Worm (Caenorhabditis elegans) whole organism, early embryonic: ENCODE data around the gene pals-27.

ENCODE experiments used
- B0310.2 ChIP-seq: sonication (generic microtip); optimal IDR thresholded peaks from 2 replicates; lab custom pipeline; 2016; ENCODE audit warnings: mild to moderate bottlenecking, missing genetic modification characterization, missing compliant biosample characterization
- ama-1 ChIP-seq: fragments of 150-350 bp; optimal IDR thresholded peaks from 2 replicates; lab custom pipeline; 2014
- ceh-36 ChIP-seq: sonication (generic microtip); optimal IDR thresholded peaks from 2 replicates; lab custom pipeline; 2016; ENCODE audit warnings: missing genetic modification characterization, inconsistent platforms, missing compliant biosample characterization
- ets-7 ChIP-seq: sonication (generic microtip); optimal IDR thresholded peaks from 2 replicates; lab custom pipeline; 2016; ENCODE audit warnings: missing genotype, missing genetic modification characterization, missing compliant biosample characterization
- flt-1 ChIP-seq: fragments of 200-800 bp; sonication (Bioruptor generic); IDR thresholded peaks from 2 replicates; pipeline ENCODE4 v1.3.6; 2022; ENCODE audit warnings: missing genetic modification characterization, missing compliant biosample characterization
- hmg-4 ChIP-seq: fragments of 200-800 bp; sonication (Bioruptor generic); optimal IDR thresholded peaks from 2 replicates; lab custom pipeline; 2018; ENCODE audit warnings: mild to moderate bottlenecking, missing genetic modification characterization, missing compliant biosample characterization
- hnd-1 ChIP-seq: sonication (generic microtip); optimal IDR thresholded peaks from 2 replicates; lab custom pipeline; 2016; ENCODE audit warnings: missing genetic modification characterization, missing compliant biosample characterization
- pes-1 ChIP-seq: fragments of 200-800 bp; sonication (Bioruptor generic); IDR thresholded peaks from 2 replicates; pipeline ENCODE4 v1.3.6; 2022; ENCODE audit warnings: missing genetic modification reagents, missing genetic modification characterization, missing compliant biosample characterization
- tbx-37 ChIP-seq: fragments of 200-800 bp; sonication (Bioruptor generic); conservative IDR thresholded peaks from 2 replicates; pipeline ENCODE4 v1.3.6; 2022; ENCODE audit warnings: missing genetic modification reagents, missing genetic modification characterization, missing compliant biosample characterization

ce11 chrIII:4356384-4356783 lies 25.1 kb upstream of the pals-27 start, which contains the start of gene mnp-1:
- TF ChIP-seq ceh-36 (tag; lab: Kevin White, UChicago) (no peak), ama-1 (lab: Kevin White, UChicago) (no peak), pes-1 (GFP tag; lab: Robert Waterston, UW) (no peak), ets-7 (tag; lab: Kevin White, UChicago) (no peak), flt-1 (no peak), B0310.2 (tag; lab: Kevin White, UChicago) (no peak), tbx-37 (GFP tag; lab: Robert Waterston, UW) (no peak), hnd-1 (tag; lab: Kevin White, UChicago) (no peak), hmg-4 (GFP tag; lab: Kevin White, UChicago) (no peak)
